Fruit fly (Drosophila melanogaster): ENCODE measurements around the gene NANS.

dm6 chr3R:12413274-12413958 lies 13.0 kb upstream of the NANS start, which contains the start of the genes Dip-C and pps:
- TF ChIP-seq CG8319 (GFP tag; optimal IDR thresholded peaks at IDR 0.05) = no peak
- no peak for TF ChIP-seq Gug (GFP tag; IDR thresholded peaks at IDR 0.05)
- TF ChIP-seq CG11902 (GFP tag; optimal IDR thresholded peaks at IDR 0.05) = no peak
- TF ChIP-seq fd85E (GFP tag; optimal IDR thresholded peaks at IDR 0.05) = no peak
- TF ChIP-seq fkh (GFP tag; optimal IDR thresholded peaks at IDR 0.05) = no peak
- no peak for TF ChIP-seq CG10669 (GFP tag; optimal IDR thresholded peaks at IDR 0.05)
